Fruit fly (Drosophila melanogaster): ENCODE data around the gene CG31650.
A peak's percentile ranks its signal among the peaks of the same experiment; 100 is the strongest.

Gene CG31650

dm6 chr2L:5070797-5071579 is 26.5 kb upstream of the CG31650 start, which contains the start of gene RpL37A:
Gene RpL37A, plus strand, starts transcription at chr2L:5070957.
- TF ChIP-seq CTCF (optimal IDR thresholded peaks at IDR 0.05) (peak; percentile 5 to 54), CG8478 (optimal IDR thresholded peaks at IDR 0.05) (no peak)

dm6 chr2L:5063936-5064335 is 19.4 kb upstream of the CG31650 start:
- TF ChIP-seq CTCF (optimal IDR thresholded peaks at IDR 0.05) (no peak), CG8478 (optimal IDR thresholded peaks at IDR 0.05) (no peak)

dm6 chr2L:5062799-5063404 is 18.4 kb upstream of the CG31650 start:
- TF ChIP-seq CTCF (optimal IDR thresholded peaks at IDR 0.05) (no peak), CG8478 (optimal IDR thresholded peaks at IDR 0.05) (no peak)

- no peak for TF ChIP-seq CG8478 (optimal IDR thresholded peaks at IDR 0.05)
- no peak for TF ChIP-seq CTCF (optimal IDR thresholded peaks at IDR 0.05)
Measured at dm6 chr2L:5060952-5061478, 16.5 kb upstream of the CG31650 start.

- no peak for TF ChIP-seq CG8478 (optimal IDR thresholded peaks at IDR 0.05)
- TF ChIP-seq CTCF (optimal IDR thresholded peaks at IDR 0.05) = no peak
Measured at dm6 chr2L:5060515-5060914, 16.0 kb upstream of the CG31650 start, which contains the start of gene qtc. Gene qtc, plus strand, starts transcription at chr2L:5060815.

dm6 chr2L:5059645-5060254 is 15.2 kb upstream of the CG31650 start, which contains the start of gene Rpn11:
Gene Rpn11, minus strand, starts transcription at chr2L:5059790.
- TF ChIP-seq CTCF (optimal IDR thresholded peaks at IDR 0.05) (no peak), CG8478 (optimal IDR thresholded peaks at IDR 0.05) (no peak)

dm6 chr2L:5058094-5058493 is 13.6 kb upstream of the CG31650 start, which contains the start of gene Nepl3:
Gene Nepl3, minus strand, starts transcription at chr2L:5058248.
- TF ChIP-seq CG8478 (optimal IDR thresholded peaks at IDR 0.05) (no peak), CTCF (optimal IDR thresholded peaks at IDR 0.05) (no peak)

- no peak for TF ChIP-seq CG8478 (optimal IDR thresholded peaks at IDR 0.05)
- TF ChIP-seq CTCF (optimal IDR thresholded peaks at IDR 0.05) = no peak
Measured at dm6 chr2L:5055528-5055927, 11.0 kb upstream of the CG31650 start.

- TF ChIP-seq CTCF (optimal IDR thresholded peaks at IDR 0.05) (peak; percentile 5 to 21), CG8478 (optimal IDR thresholded peaks at IDR 0.05) (no peak)
Measured at dm6 chr2L:5054953-5055352, 10.4 kb upstream of the CG31650 start, which contains the start of the genes CG14036 and His3.3A. Gene CG14036, minus strand, starts transcription at chr2L:5055016. Gene His3.3A, plus strand, starts transcription at chr2L:5055058.

- no peak for TF ChIP-seq CTCF (optimal IDR thresholded peaks at IDR 0.05)
- no peak for TF ChIP-seq CG8478 (optimal IDR thresholded peaks at IDR 0.05)
Measured at dm6 chr2L:5052994-5053393, 8.5 kb upstream of the CG31650 start, which contains the start of gene eIF3h. Gene eIF3h, minus strand, starts transcription at chr2L:5053094.

dm6 chr2L:5052367-5052914 is 7.9 kb upstream of the CG31650 start, which contains the start of gene senju:
Gene senju, plus strand, starts transcription at chr2L:5052843.
- TF ChIP-seq CG8478 (optimal IDR thresholded peaks at IDR 0.05) (no peak), CTCF (optimal IDR thresholded peaks at IDR 0.05) (peak in 1 of 2 experiments; percentile 1)

dm6 chr2L:5050825-5051224 is 6.3 kb upstream of the CG31650 start, which contains the start of gene CG9121:
Gene CG9121, minus strand, starts transcription at chr2L:5051062.
- TF ChIP-seq CG8478 (optimal IDR thresholded peaks at IDR 0.05) = no peak
- TF ChIP-seq CTCF (optimal IDR thresholded peaks at IDR 0.05) = no peak

- TF ChIP-seq CTCF (optimal IDR thresholded peaks at IDR 0.05) (no peak), CG8478 (optimal IDR thresholded peaks at IDR 0.05) (no peak)
Measured at dm6 chr2L:5049974-5050373, 5.5 kb upstream of the CG31650 start.

- TF ChIP-seq CG8478 (optimal IDR thresholded peaks at IDR 0.05) = no peak
- TF ChIP-seq CTCF (optimal IDR thresholded peaks at IDR 0.05) = no peak
Measured at dm6 chr2L:5046261-5046660, 1.7 kb upstream of the CG31650 start.

Data from S2 (cell line).